Worm (Caenorhabditis elegans) whole organism, L2 larva: Measurements from ENCODE around the gene F57C2.5.

Source experiments
- C34F6.9 ChIP-seq: fragments of 150-350 bp; optimal IDR thresholded peaks from 2 replicates; lab custom pipeline; 2014; ENCODE audit warnings: missing biosample characterization, missing genetic modification characterization
- F13H6.1 ChIP-seq: sonication (generic microtip); optimal IDR thresholded peaks from 2 replicates; lab custom pipeline; 2016; ENCODE audit warnings: missing genetic modification characterization, missing compliant biosample characterization
- Y55F3AM.14 ChIP-seq: fragments of 200-800 bp; sonication (Bioruptor generic); optimal IDR thresholded peaks from 2 replicates; lab custom pipeline; 2018; ENCODE audit warnings: mild to moderate bottlenecking, missing genetic modification characterization, missing compliant biosample characterization
- ZK546.5 ChIP-seq: sonication (generic microtip); optimal IDR thresholded peaks from 2 replicates; lab custom pipeline; 2017; ENCODE audit warnings: missing biosample characterization, missing genetic modification characterization
- aly-2 ChIP-seq: fragments of 150-350 bp; optimal IDR thresholded peaks from 2 replicates; lab custom pipeline; 2014; ENCODE audit warnings: missing biosample characterization, missing genetic modification characterization
- ama-1 ChIP-seq: fragments of 150-350 bp; optimal IDR thresholded peaks from 2 replicates; lab custom pipeline; 2018; ENCODE audit warnings: inconsistent platforms
- blmp-1 ChIP-seq: sonication (generic microtip); optimal IDR thresholded peaks from 2 replicates; lab custom pipeline; 2017; ENCODE audit warnings: missing genetic modification characterization, mild to moderate bottlenecking, missing compliant biosample characterization, antibody characterized with exemption, moderate library complexity; ENCODE audit not compliant: insufficient read depth
- crh-2 ChIP-seq: sonication (generic microtip); optimal IDR thresholded peaks from 2 replicates; lab custom pipeline; 2017; ENCODE audit warnings: missing biosample characterization, missing genetic modification characterization
- dmd-4 ChIP-seq: sonication (generic microtip); optimal IDR thresholded peaks from 2 replicates; lab custom pipeline; 2017; ENCODE audit warnings: missing biosample characterization, missing genetic modification characterization
- egl-27 ChIP-seq: sonication (generic microtip); optimal IDR thresholded peaks from 3 replicates; lab custom pipeline; 2017; ENCODE audit warnings: missing biosample characterization, missing genetic modification reagents, missing genetic modification characterization
- elt-3 ChIP-seq: sonication (generic microtip); optimal IDR thresholded peaks from 2 replicates; lab custom pipeline; 2017; ENCODE audit warnings: missing biosample characterization, missing genetic modification characterization
- fos-1 ChIP-seq: fragments of 150-350 bp; optimal IDR thresholded peaks from 2 replicates; lab custom pipeline; 2014; ENCODE audit warnings: missing biosample characterization, missing genetic modification characterization
- gmeb-1 ChIP-seq: fragments of 150-350 bp; optimal IDR thresholded peaks from 2 replicates; lab custom pipeline; 2014; ENCODE audit warnings: missing biosample characterization, missing genetic modification characterization
- lin-11 ChIP-seq: fragments of 150-350 bp; sonication (generic microtip); optimal IDR thresholded peaks from 2 replicates; lab custom pipeline; 2014; ENCODE audit warnings: missing biosample characterization, missing genetic modification characterization, inconsistent platforms, mixed read lengths
- lin-13 ChIP-seq: fragments of 150-350 bp; optimal IDR thresholded peaks from 2 replicates; lab custom pipeline; 2014; ENCODE audit warnings: missing biosample characterization, missing genetic modification reagents, missing genetic modification characterization
- lin-39 ChIP-seq: fragments of 150-350 bp; optimal IDR thresholded peaks from 2 replicates; lab custom pipeline; 2014; ENCODE audit warnings: missing biosample characterization, missing genetic modification reagents, missing genetic modification characterization
- lsy-2 ChIP-seq, 2 experiments: fragments of 150-350 bp in 1 of 2; sonication (generic microtip) in 1 of 2; optimal IDR thresholded peaks; 2 replicates each; lab custom pipeline; 2014 to 2017; ENCODE audit warnings: missing biosample characterization in 2 of 2, missing genetic modification characterization in 2 of 2
- mbf-1 ChIP-seq: sonication (generic microtip); optimal IDR thresholded peaks from 2 replicates; lab custom pipeline; 2017; ENCODE audit warnings: missing biosample characterization, missing genetic modification characterization
- nhr-10 ChIP-seq: sonication (generic microtip); optimal IDR thresholded peaks from 2 replicates; lab custom pipeline; 2017; ENCODE audit warnings: missing biosample characterization, missing genetic modification characterization
- nhr-11 ChIP-seq: fragments of 150-350 bp; optimal IDR thresholded peaks from 2 replicates; lab custom pipeline; 2014; ENCODE audit warnings: missing biosample characterization, missing genetic modification characterization
- nhr-12 ChIP-seq: fragments of 150-350 bp; optimal IDR thresholded peaks from 2 replicates; lab custom pipeline; 2014; ENCODE audit warnings: missing biosample characterization, missing genetic modification characterization
- nhr-129 ChIP-seq: fragments of 150-350 bp; optimal IDR thresholded peaks from 2 replicates; lab custom pipeline; 2014; ENCODE audit warnings: missing biosample characterization, missing genetic modification characterization
- nhr-21 ChIP-seq: fragments of 150-350 bp; optimal IDR thresholded peaks from 2 replicates; lab custom pipeline; 2014; ENCODE audit warnings: missing biosample characterization, missing genetic modification characterization
- nhr-25 ChIP-seq: fragments of 150-350 bp; sonication (generic microtip); optimal IDR thresholded peaks from 3 replicates; lab custom pipeline; 2014; ENCODE audit warnings: missing biosample characterization, missing genetic modification characterization
- nhr-6 ChIP-seq: fragments of 150-350 bp; optimal IDR thresholded peaks from 2 replicates; lab custom pipeline; 2014; ENCODE audit warnings: missing biosample characterization, missing genetic modification characterization
- nhr-77 ChIP-seq: fragments of 150-350 bp; optimal IDR thresholded peaks from 2 replicates; lab custom pipeline; 2014; ENCODE audit warnings: missing biosample characterization, missing genetic modification characterization
- sem-4 ChIP-seq: fragments of 150-350 bp; optimal IDR thresholded peaks from 2 replicates; lab custom pipeline; 2014; ENCODE audit warnings: missing biosample characterization, missing genetic modification reagents, missing genetic modification characterization
- skn-1 ChIP-seq: sonication (generic microtip); optimal IDR thresholded peaks from 2 replicates; lab custom pipeline; 2017; ENCODE audit warnings: missing biosample characterization, missing genetic modification characterization
- sma-9 ChIP-seq, 2 experiments: fragments of 150-350 bp in 1 of 2; sonication (generic microtip) in 1 of 2; optimal IDR thresholded peaks; 2 replicates each; lab custom pipeline; 2014 to 2016; ENCODE audit warnings: missing genetic modification characterization in 2 of 2, mild to moderate bottlenecking in 1 of 2, missing biosample characterization in 1 of 2, missing compliant biosample characterization in 1 of 2, missing genetic modification reagents in 1 of 2, moderate library complexity in 1 of 2
- unc-39 ChIP-seq: fragments of 150-350 bp; optimal IDR thresholded peaks from 2 replicates; lab custom pipeline; 2014; ENCODE audit warnings: missing biosample characterization, missing genetic modification characterization
- unc-55 ChIP-seq: fragments of 150-350 bp; sonication (generic microtip); optimal IDR thresholded peaks from 3 replicates; lab custom pipeline; 2014; ENCODE audit warnings: missing biosample characterization, missing genetic modification reagents, missing genetic modification characterization
- unc-62 ChIP-seq: fragments of 150-350 bp; optimal IDR thresholded peaks from 2 replicates; lab custom pipeline; 2014; ENCODE audit warnings: missing biosample characterization, missing genetic modification reagents, missing genetic modification characterization
- ztf-4 ChIP-seq: fragments of 150-350 bp; optimal IDR thresholded peaks from 2 replicates; lab custom pipeline; 2014; ENCODE audit warnings: missing biosample characterization, missing genetic modification characterization

F57C2.5 gene

DNA sequence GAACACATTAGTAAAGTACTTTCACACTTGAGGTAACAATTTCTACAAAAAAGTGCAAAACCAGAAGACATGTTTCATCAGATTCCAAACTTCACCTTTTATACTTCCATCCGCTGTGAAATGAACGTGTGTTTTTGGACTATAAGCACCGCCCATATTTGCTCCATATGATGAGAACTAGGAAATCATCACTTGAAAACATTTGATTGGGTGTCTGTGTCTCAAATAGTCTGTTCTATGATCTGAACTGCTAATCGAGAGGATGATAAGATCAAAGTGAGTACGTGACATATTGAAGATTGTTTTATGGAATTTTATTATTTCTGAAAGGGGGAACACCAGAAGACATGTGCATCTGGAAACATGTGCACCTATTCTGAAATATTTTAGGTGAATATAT lies 32.7 kb downstream of the F57C2.5 start:
- TF ChIP-seq Y55F3AM.14 (GFP tag; lab: Kevin White, UChicago) (no peak), crh-2 (tag; lab: Kevin White, UChicago) (peak; percentile 42), nhr-25 (tag; lab: Kevin White, UChicago) (peak; percentile 12), nhr-77 (peak; percentile 35), nhr-129 (tag; lab: Kevin White, UChicago) (peak; percentile 43), lin-39 (tag; lab: Kevin White, UChicago) (no peak), lin-11 (tag; lab: Kevin White, UChicago) (no peak), blmp-1 (tag; lab: Kevin White, UChicago) (peak; percentile 54), fos-1 (tag; lab: Kevin White, UChicago) (peak; percentile 1), nhr-21 (tag; lab: Kevin White, UChicago) (peak; percentile 55), F13H6.1 (tag; lab: Kevin White, UChicago) (no peak), sma-9 (GFP tag; optimal IDR thresholded peaks at IDR 0.05; lab: Kevin White, UChicago) (peak; percentile 87), sma-9 (tag; optimal IDR thresholded peaks at IDR 0.05; lab: Kevin White, UChicago) (no peak)

DNA sequence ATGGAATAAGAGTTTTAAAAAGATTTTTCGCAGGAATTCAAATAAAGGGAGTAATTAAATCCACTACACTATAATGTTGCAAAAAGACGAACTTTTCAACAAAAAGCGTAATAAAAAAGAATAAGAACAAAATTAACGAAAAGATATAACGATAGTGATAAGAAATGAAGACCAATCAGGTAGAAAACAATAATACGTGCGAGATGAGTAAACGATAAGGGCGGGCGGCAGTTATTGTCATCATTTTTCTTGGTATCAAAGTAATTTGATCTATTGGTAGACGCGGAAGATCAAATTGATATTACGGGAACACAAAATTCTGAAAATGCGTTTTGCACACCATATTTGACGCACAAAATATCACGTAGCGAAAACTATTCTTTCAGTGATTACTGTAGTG lies 33.6 kb downstream of the F57C2.5 start:
- TF ChIP-seq C34F6.9 (no peak), elt-3 (tag; lab: Kevin White, UChicago) (no peak), mbf-1 (tag; lab: Kevin White, UChicago) (no peak), skn-1 (tag; lab: Kevin White, UChicago) (peak; percentile 92), blmp-1 (tag; lab: Kevin White, UChicago) (peak; percentile 12), fos-1 (tag; lab: Kevin White, UChicago) (peak; percentile 55), lin-39 (tag; lab: Kevin White, UChicago) (no peak), nhr-21 (tag; lab: Kevin White, UChicago) (no peak), sma-9 (GFP tag; optimal IDR thresholded peaks at IDR 0.05; lab: Kevin White, UChicago) (peak; percentile 30), sma-9 (tag; optimal IDR thresholded peaks at IDR 0.05; lab: Kevin White, UChicago) (no peak), dmd-4 (tag; lab: Kevin White, UChicago) (no peak), nhr-6 (tag; lab: Kevin White, UChicago) (no peak)

DNA sequence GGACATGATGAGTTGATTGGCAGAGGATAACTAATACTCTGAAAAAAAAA lies 33.8 kb downstream of the F57C2.5 start, which contains the start of gene cysl-2:
Gene cysl-2 (minus strand): TSS at position 38 of the 50 bp plus-strand sequence.
- TF ChIP-seq ama-1 (lab: Kevin White, UChicago) (peak; percentile 61), gmeb-1 (tag; lab: Kevin White, UChicago) (no peak)

DNA sequence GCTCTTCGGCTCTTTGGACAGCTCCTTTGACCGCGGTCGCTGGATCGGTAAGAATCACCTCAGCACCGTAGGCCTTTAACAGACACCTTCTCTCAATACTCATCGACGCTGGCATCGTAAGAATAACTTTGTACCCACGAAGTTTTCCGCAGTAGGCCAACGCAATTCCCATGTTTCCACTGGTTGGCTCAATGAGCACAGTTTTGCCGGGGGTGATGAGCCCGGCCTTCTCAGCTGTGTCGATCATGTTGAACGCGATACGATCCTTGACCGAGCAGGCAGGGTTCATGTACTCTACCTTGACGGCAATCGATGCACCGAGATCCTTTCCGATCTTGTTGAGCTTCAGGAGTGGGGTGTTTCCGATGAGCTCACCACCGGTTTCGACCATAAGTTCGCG lies 34.0 kb downstream of the F57C2.5 start:
- no peak for TF ChIP-seq crh-2 (tag; lab: Kevin White, UChicago)
- no peak for TF ChIP-seq ztf-4 (tag; lab: Kevin White, UChicago)
- TF ChIP-seq ZK546.5 (tag; lab: Kevin White, UChicago), result no peak
- no peak for TF ChIP-seq unc-39 (tag; lab: Kevin White, UChicago)
- TF ChIP-seq nhr-25 (tag; lab: Kevin White, UChicago), result no peak
- TF ChIP-seq sem-4 (tag; lab: Kevin White, UChicago), result no peak
- no peak for TF ChIP-seq lin-11 (tag; lab: Kevin White, UChicago)
- no peak for TF ChIP-seq nhr-10
- no peak for TF ChIP-seq nhr-11 (tag; lab: Kevin White, UChicago)
- TF ChIP-seq unc-55, result no peak
- TF ChIP-seq unc-62 (GFP tag; lab: Kevin White, UChicago), result no peak

DNA sequence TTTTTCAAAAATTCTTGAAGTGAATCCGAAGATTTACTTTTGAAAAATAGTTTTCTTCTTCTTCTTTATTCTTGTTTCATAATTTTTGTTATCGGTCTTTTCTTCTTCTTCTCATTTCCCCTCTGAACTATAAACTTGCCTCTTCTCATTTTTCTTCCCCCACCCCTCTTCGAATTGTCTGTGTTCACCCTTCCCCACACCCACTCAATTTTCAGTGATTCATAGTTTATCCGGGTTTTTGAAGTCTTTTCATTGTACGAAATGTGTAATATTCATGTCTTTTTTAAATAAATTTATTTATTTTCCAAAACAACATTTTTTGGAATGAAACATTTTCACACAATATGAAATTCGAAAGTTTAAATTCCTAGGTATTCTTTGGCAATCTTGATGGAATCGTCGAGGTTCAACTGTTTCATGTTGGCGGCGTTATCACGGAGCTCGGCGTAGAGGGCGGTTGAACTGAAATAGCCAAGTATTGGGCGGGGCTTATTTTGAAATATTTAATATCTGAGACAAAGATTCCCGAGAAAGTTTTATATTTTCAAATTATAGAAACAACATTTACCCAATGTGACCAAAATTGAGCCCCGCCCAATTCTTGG lies 35.3 kb downstream of the F57C2.5 start:
- TF ChIP-seq nhr-12 (no peak), ama-1 (lab: Kevin White, UChicago) (peak; percentile 59)
- TF ChIP-seq, all 48 proteins: peak for 1

DNA sequence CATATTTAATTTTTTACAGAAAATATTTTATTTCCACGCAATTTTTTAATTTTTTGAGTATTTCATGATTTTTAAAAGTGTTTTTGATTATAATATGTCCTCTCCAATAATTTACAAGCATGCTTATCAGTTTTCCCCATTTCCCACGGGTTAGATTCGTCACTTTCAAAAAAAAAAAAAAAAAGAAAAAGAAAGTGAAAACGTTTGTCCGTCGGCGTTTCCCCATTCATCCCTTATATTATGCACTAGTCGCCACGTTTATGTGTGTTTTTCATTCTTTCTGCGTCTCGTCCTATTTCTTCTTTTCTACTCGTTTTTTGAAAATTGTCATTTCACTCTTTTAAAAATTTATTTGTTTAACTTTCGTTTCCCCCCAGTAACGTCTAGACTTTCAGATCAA lies 38.6 kb downstream of the F57C2.5 start, which contains the start of gene vnut-1:
Gene vnut-1 (plus strand): TSS at position 396 of the 400 bp plus-strand sequence.
- TF ChIP-seq sma-9 (GFP tag; optimal IDR thresholded peaks at IDR 0.05; lab: Kevin White, UChicago) (peak; percentile 57), sma-9 (tag; optimal IDR thresholded peaks at IDR 0.05; lab: Kevin White, UChicago) (no peak), gmeb-1 (tag; lab: Kevin White, UChicago) (peak; percentile 27), skn-1 (tag; lab: Kevin White, UChicago) (peak; percentile 14), F13H6.1 (tag; lab: Kevin White, UChicago) (peak; percentile 33), nhr-129 (tag; lab: Kevin White, UChicago) (no peak), dmd-4 (tag; lab: Kevin White, UChicago) (no peak), crh-2 (tag; lab: Kevin White, UChicago) (peak; percentile 92), lin-39 (tag; lab: Kevin White, UChicago) (no peak), unc-55 (peak; percentile 13), nhr-25 (tag; lab: Kevin White, UChicago) (peak; percentile 17), C34F6.9 (peak; percentile 27), unc-62 (GFP tag; lab: Kevin White, UChicago) (no peak), egl-27 (no peak), fos-1 (tag; lab: Kevin White, UChicago) (peak; percentile 78), lin-13 (peak; percentile 30), blmp-1 (tag; lab: Kevin White, UChicago) (peak; percentile 94), unc-39 (tag; lab: Kevin White, UChicago) (no peak), lsy-2 (tag; optimal IDR thresholded peaks at IDR 0.05; lab: Kevin White, UChicago) (peak in 1 of 2 experiments; percentile 51), aly-2 (tag; lab: Kevin White, UChicago) (no peak)
